Worm (Caenorhabditis elegans) whole organism, L1 larva: Measurements from ENCODE around the gene F13H8.12.

Experiments
- Y116A8C.19 ChIP-seq: sonication (generic microtip); optimal IDR thresholded peaks from 2 replicates; lab custom pipeline; 2016; ENCODE audit warnings: missing compliant biosample characterization, missing genetic modification characterization, borderline replicate concordance
- alr-1 ChIP-seq: fragments of 200-800 bp; sonication (Bioruptor generic); optimal IDR thresholded peaks from 2 replicates; lab custom pipeline; 2018; ENCODE audit warnings: borderline replicate concordance, mild to moderate bottlenecking, missing genetic modification characterization, missing compliant biosample characterization
- blmp-1 ChIP-seq: fragments of 150-350 bp; optimal IDR thresholded peaks from 2 replicates; lab custom pipeline; 2014; ENCODE audit warnings: missing biosample characterization, missing genetic modification characterization
- ceh-88 ChIP-seq: fragments of 200-800 bp; sonication (Bioruptor generic); IDR thresholded peaks from 2 replicates; pipeline ENCODE4 v1.3.6; 2022; ENCODE audit warnings: missing genetic modification characterization, missing compliant biosample characterization
- dpl-1 ChIP-seq, 3 experiments: fragments of 150-350 bp in 2 of 3; sonication (generic microtip) in 1 of 3; optimal IDR thresholded peaks; 2 replicates each; lab custom pipeline; 2014 to 2017; ENCODE audit warnings: missing biosample characterization in 3 of 3, missing genetic modification characterization in 3 of 3, missing genetic modification reagents in 3 of 3
- efl-1 ChIP-seq, 4 experiments: fragments of 150-350 bp; optimal IDR thresholded peaks in 3 of 4; peaks in 1 of 4; 1 replicate in 1 of 4; 2 replicates in 3 of 4; lab custom pipeline; 2014; ENCODE audit warnings: missing biosample characterization in 2 of 4, missing genetic modification characterization in 2 of 4, missing genetic modification reagents in 2 of 4
- efl-3 ChIP-seq: fragments of 200-800 bp; sonication (Bioruptor generic); optimal IDR thresholded peaks from 2 replicates; lab custom pipeline; 2018; ENCODE audit warnings: mild to moderate bottlenecking, missing genetic modification characterization, missing compliant biosample characterization
- elt-3 ChIP-seq, 6 experiments: fragments of 150-350 bp in 1 of 6; sonication (generic microtip); optimal IDR thresholded peaks; 2 replicates each; lab custom pipeline; 2017 to 2018; ENCODE audit warnings: missing biosample characterization in 6 of 6, missing genetic modification characterization in 6 of 6, inconsistent platforms in 1 of 6
- ets-5 ChIP-seq: fragments of 200-800 bp; sonication (Bioruptor generic); IDR thresholded peaks from 2 replicates; pipeline ENCODE4 v1.3.6; 2022; ENCODE audit warnings: missing genetic modification characterization, missing compliant biosample characterization
- fkh-10 ChIP-seq: sonication (generic microtip); optimal IDR thresholded peaks from 2 replicates; lab custom pipeline; 2017; ENCODE audit warnings: missing biosample characterization, missing genetic modification reagents, missing genetic modification characterization
- fkh-4 ChIP-seq: sonication (generic microtip); optimal IDR thresholded peaks from 2 replicates; lab custom pipeline; 2016; ENCODE audit warnings: missing compliant biosample characterization, missing genetic modification characterization, borderline replicate concordance
- grh-1 ChIP-seq: fragments of 200-800 bp; sonication (Bioruptor generic); IDR thresholded peaks from 2 replicates; pipeline ENCODE4 v1.3.6; 2022; ENCODE audit warnings: missing genetic modification reagents, missing genetic modification characterization, missing compliant biosample characterization
- hlh-17 ChIP-seq: fragments of 200-800 bp; sonication (Bioruptor generic); optimal IDR thresholded peaks from 2 replicates; lab custom pipeline; 2018; ENCODE audit warnings: missing genetic modification characterization, mild to moderate bottlenecking, missing compliant biosample characterization, moderate library complexity, borderline replicate concordance
- hlh-4 ChIP-seq: sonication (generic microtip); optimal IDR thresholded peaks from 2 replicates; lab custom pipeline; 2016; ENCODE audit warnings: mild to moderate bottlenecking, missing genetic modification characterization, missing compliant biosample characterization
- hpl-2 ChIP-seq: fragments of 150-350 bp; optimal IDR thresholded peaks from 2 replicates; lab custom pipeline; 2014; ENCODE audit warnings: missing biosample characterization, missing genetic modification reagents, missing genetic modification characterization
- jun-1 ChIP-seq: fragments of 150-350 bp; optimal IDR thresholded peaks from 2 replicates; lab custom pipeline; 2014; ENCODE audit warnings: missing biosample characterization, missing genetic modification reagents, missing genetic modification characterization
- lin-14 ChIP-seq: fragments of 200-800 bp; sonication (Bioruptor generic); optimal IDR thresholded peaks from 2 replicates; lab custom pipeline; 2018; ENCODE audit warnings: mild to moderate bottlenecking, missing genetic modification characterization, moderate library complexity, missing compliant biosample characterization
- lin-35 ChIP-seq, 2 experiments: fragments of 150-350 bp; optimal IDR thresholded peaks; 2 replicates each; lab custom pipeline; 2014; ENCODE audit warnings: missing biosample characterization in 2 of 2, missing genetic modification characterization in 2 of 2, missing genetic modification reagents in 2 of 2
- lin-39 ChIP-seq: fragments of 150-350 bp; optimal IDR thresholded peaks from 2 replicates; lab custom pipeline; 2014; ENCODE audit warnings: missing biosample characterization, missing genetic modification reagents, missing genetic modification characterization
- lir-3 ChIP-seq: sonication (generic microtip); optimal IDR thresholded peaks from 2 replicates; lab custom pipeline; 2016; ENCODE audit warnings: mild to moderate bottlenecking, missing genetic modification characterization, moderate library complexity, missing compliant biosample characterization; ENCODE audit not compliant: poor library complexity
- lsy-2 ChIP-seq, 2 experiments: fragments of 150-350 bp; optimal IDR thresholded peaks; 2 replicates each; lab custom pipeline; 2014; ENCODE audit warnings: missing biosample characterization in 2 of 2, missing genetic modification characterization in 2 of 2
- mab-9 ChIP-seq: fragments of 200-800 bp; sonication (Bioruptor generic); IDR thresholded peaks from 2 replicates; pipeline ENCODE4 v1.3.6; 2022; ENCODE audit warnings: missing genetic modification reagents, missing genetic modification characterization, missing compliant biosample characterization
- mef-2 ChIP-seq: fragments of 150-350 bp; optimal IDR thresholded peaks from 2 replicates; lab custom pipeline; 2014; ENCODE audit warnings: missing biosample characterization, missing genetic modification characterization
- mep-1 ChIP-seq: fragments of 150-350 bp; optimal IDR thresholded peaks from 2 replicates; lab custom pipeline; 2014; ENCODE audit warnings: missing biosample characterization, missing genetic modification characterization
- nhr-11 ChIP-seq: fragments of 150-350 bp; optimal IDR thresholded peaks from 2 replicates; lab custom pipeline; 2014; ENCODE audit warnings: missing biosample characterization, missing genetic modification characterization
- nhr-237 ChIP-seq: fragments of 150-350 bp; optimal IDR thresholded peaks from 2 replicates; lab custom pipeline; 2014; ENCODE audit warnings: missing biosample characterization, missing genetic modification characterization
- nhr-28 ChIP-seq: fragments of 150-350 bp; optimal IDR thresholded peaks from 2 replicates; lab custom pipeline; 2014; ENCODE audit warnings: missing biosample characterization, missing genetic modification characterization
- nhr-47 ChIP-seq: sonication (generic microtip); optimal IDR thresholded peaks from 2 replicates; lab custom pipeline; 2016; ENCODE audit warnings: mild to moderate bottlenecking, missing genetic modification characterization, moderate library complexity, missing compliant biosample characterization
- nhr-71 ChIP-seq: sonication (generic microtip); optimal IDR thresholded peaks from 2 replicates; lab custom pipeline; 2016; ENCODE audit warnings: mild to moderate bottlenecking, missing genetic modification characterization, moderate library complexity, missing compliant biosample characterization
- nhr-84 ChIP-seq: sonication (generic microtip); optimal IDR thresholded peaks from 2 replicates; lab custom pipeline; 2017; ENCODE audit warnings: missing biosample characterization, missing genetic modification characterization
- nhr-85 ChIP-seq: sonication (generic microtip); peaks from one replicate; lab custom pipeline; 2016; ENCODE audit warnings: missing genetic modification characterization, inconsistent platforms, missing compliant biosample characterization
- nhr-90 ChIP-seq: sonication (generic microtip); optimal IDR thresholded peaks from 2 replicates; lab custom pipeline; 2016; ENCODE audit warnings: mild to moderate bottlenecking, missing genetic modification characterization, missing compliant biosample characterization; ENCODE audit not compliant: poor library complexity
- pqm-1 ChIP-seq: sonication (generic microtip); optimal IDR thresholded peaks from 3 replicates; lab custom pipeline; 2017; ENCODE audit warnings: missing biosample characterization, missing genetic modification characterization
- skn-1 ChIP-seq: fragments of 150-350 bp; optimal IDR thresholded peaks from 2 replicates; lab custom pipeline; 2014; ENCODE audit warnings: missing biosample characterization, missing genetic modification characterization
- snpc-4 ChIP-seq: fragments of 150-350 bp; optimal IDR thresholded peaks from 2 replicates; lab custom pipeline; 2014; ENCODE audit warnings: missing biosample characterization, missing genetic modification characterization
- snu-23 ChIP-seq: sonication (generic microtip); optimal IDR thresholded peaks from 2 replicates; lab custom pipeline; 2016; ENCODE audit warnings: missing genetic modification characterization, missing compliant biosample characterization
- sox-4 ChIP-seq: sonication (generic microtip); optimal IDR thresholded peaks from 2 replicates; lab custom pipeline; 2016; ENCODE audit warnings: missing genetic modification characterization, missing compliant biosample characterization
- sptf-1 ChIP-seq: fragments of 150-350 bp; optimal IDR thresholded peaks from 2 replicates; lab custom pipeline; 2014; ENCODE audit warnings: missing biosample characterization, missing genetic modification characterization
- sup-37 ChIP-seq: fragments of 200-800 bp; sonication (Bioruptor generic); optimal IDR thresholded peaks from 2 replicates; lab custom pipeline; 2018; ENCODE audit warnings: mild to moderate bottlenecking, missing genetic modification characterization, missing compliant biosample characterization
- tbx-2 ChIP-seq: sonication (generic microtip); optimal IDR thresholded peaks from 2 replicates; lab custom pipeline; 2016; ENCODE audit warnings: missing genetic modification characterization, missing compliant biosample characterization
- tlp-1 ChIP-seq: fragments of 150-350 bp; optimal IDR thresholded peaks from 2 replicates; lab custom pipeline; 2014; ENCODE audit warnings: missing biosample characterization, missing genetic modification characterization
- unc-130 ChIP-seq: fragments of 150-350 bp; optimal IDR thresholded peaks from 2 replicates; lab custom pipeline; 2017; ENCODE audit warnings: missing biosample characterization, missing genetic modification characterization, inconsistent platforms
- unc-30 ChIP-seq: sonication (generic microtip); optimal IDR thresholded peaks from 2 replicates; lab custom pipeline; 2017; ENCODE audit warnings: missing biosample characterization, missing genetic modification characterization
- unc-86 ChIP-seq: sonication (generic microtip); optimal IDR thresholded peaks from 2 replicates; lab custom pipeline; 2016; ENCODE audit warnings: missing genetic modification characterization, missing compliant biosample characterization
- vab-15 ChIP-seq: sonication (generic microtip); optimal IDR thresholded peaks from 2 replicates; lab custom pipeline; 2017; ENCODE audit warnings: missing genotype, mild to moderate bottlenecking, missing genetic modification characterization, missing compliant biosample characterization
- xbp-1 ChIP-seq: sonication (generic microtip); optimal IDR thresholded peaks from 2 replicates; lab custom pipeline; 2016; ENCODE audit warnings: missing genetic modification characterization, missing compliant biosample characterization
- zag-1 ChIP-seq: fragments of 150-350 bp; optimal IDR thresholded peaks from 2 replicates; lab custom pipeline; 2014; ENCODE audit warnings: missing biosample characterization, missing genetic modification characterization
- ztf-11 ChIP-seq, 2 experiments: sonication (generic microtip); optimal IDR thresholded peaks; 2 replicates each; lab custom pipeline; 2016 to 2017; ENCODE audit warnings: missing genetic modification characterization in 2 of 2, missing biosample characterization in 1 of 2, missing compliant biosample characterization in 1 of 2

F13H8.12 gene

ce11 chrII:6250782-6251461 lies 11.4 kb upstream of the F13H8.12 start, which contains the start of gene phb-2 (continued):
- TF ChIP-seq Y116A8C.19 (tag; lab: Kevin White, UChicago), result no peak
- no peak for TF ChIP-seq sup-37 (GFP tag; lab: Kevin White, UChicago)
- TF ChIP-seq hpl-2 (GFP tag; lab: Kevin White, UChicago), result peak; percentile 7
- TF ChIP-seq zag-1 (tag; lab: Kevin White, UChicago), result no peak
- TF ChIP-seq dpl-1 (GFP tag; optimal IDR thresholded peaks at IDR 0.05; lab: Kevin White, UChicago), result peak; percentile 97 to 98 (median 97)
- no peak for TF ChIP-seq alr-1 (tag; lab: Kevin White, UChicago)
- TF ChIP-seq nhr-237, result no peak
- TF ChIP-seq grh-1 (GFP tag; lab: Robert Waterston, UW), result peak; percentile 59
- peak; percentile 11; the same call in 1 of the 2 replicates for TF ChIP-seq mab-9 (GFP tag; lab: Robert Waterston, UW)
- TF ChIP-seq efl-1 (optimal IDR thresholded peaks at IDR 0.05; lab: Kevin White, UChicago), result peak; percentile 92 to 99
- TF ChIP-seq efl-1 (GFP tag; optimal IDR thresholded peaks at IDR 0.05 in 1 of 2; lab: Kevin White, UChicago), result peak; percentile 98 to 100
- TF ChIP-seq tbx-2 (tag; lab: Kevin White, UChicago), result peak; percentile 80
- peak; percentile 16 for TF ChIP-seq vab-15 (tag; lab: Kevin White, UChicago)
- TF ChIP-seq mep-1 (tag; lab: Kevin White, UChicago), result peak; percentile 84
- no peak for TF ChIP-seq hlh-17
- TF ChIP-seq unc-86, result peak; percentile 63
- TF ChIP-seq nhr-28 (tag; lab: Kevin White, UChicago), result no peak
- TF ChIP-seq unc-130 (tag; lab: Kevin White, UChicago), result peak; percentile 82
- TF ChIP-seq xbp-1 (tag; lab: Kevin White, UChicago), result peak; percentile 74
- peak; percentile 3 for TF ChIP-seq sox-4 (tag; lab: Kevin White, UChicago)
- TF ChIP-seq nhr-47 (tag; lab: Kevin White, UChicago), result peak; percentile 82
- peak; percentile 87 for TF ChIP-seq skn-1 (tag; lab: Kevin White, UChicago)
- peak; percentile 91 for TF ChIP-seq nhr-85 (tag; lab: Kevin White, UChicago)
- TF ChIP-seq blmp-1 (tag; lab: Kevin White, UChicago), result peak; percentile 73
- TF ChIP-seq lin-39 (tag; lab: Kevin White, UChicago), result no peak
- TF ChIP-seq unc-30 (tag; lab: Kevin White, UChicago), result no peak
- 0 out of 2 replicates have a peak, but pooled peaks have one; percentile 46 for TF ChIP-seq ceh-88 (GFP tag; lab: Robert Waterston, UW)
- no peak for TF ChIP-seq tlp-1 (tag; lab: Kevin White, UChicago)
- TF ChIP-seq nhr-71 (tag; lab: Kevin White, UChicago), result peak; percentile 88
- TF ChIP-seq nhr-11 (tag; lab: Kevin White, UChicago), result peak; percentile 46
- peak; percentile 73 for TF ChIP-seq nhr-90
- TF ChIP-seq sptf-1 (tag; lab: Kevin White, UChicago), result no peak
- peak; percentile 68 for TF ChIP-seq jun-1 (tag; lab: Kevin White, UChicago)
- TF ChIP-seq snpc-4 (tag; lab: Kevin White, UChicago), result peak; percentile 54
- no peak for TF ChIP-seq efl-3 (GFP tag; lab: Kevin White, UChicago)
- peak in 2 of 6 experiments; percentile 59 to 73 for TF ChIP-seq elt-3 (tag; optimal IDR thresholded peaks at IDR 0.05; lab: Kevin White, UChicago)
- TF ChIP-seq lin-35 (GFP tag; optimal IDR thresholded peaks at IDR 0.05; lab: Kevin White, UChicago), result peak; percentile 98 to 100
- peak; percentile 7 for TF ChIP-seq fkh-10 (GFP tag; lab: Kevin White, UChicago)
- no peak for TF ChIP-seq pqm-1 (tag; lab: Kevin White, UChicago)
- TF ChIP-seq ztf-11 (tag; optimal IDR thresholded peaks at IDR 0.05; lab: Kevin White, UChicago), result no peak
- peak; percentile 67 for TF ChIP-seq lir-3 (tag; lab: Kevin White, UChicago)
- peak; percentile 87 for TF ChIP-seq snu-23 (GFP tag; lab: Kevin White, UChicago)
- TF ChIP-seq nhr-84 (tag; lab: Kevin White, UChicago), result no peak
- TF ChIP-seq fkh-4, result no peak
- no peak for TF ChIP-seq mef-2 (tag; lab: Kevin White, UChicago)
- TF ChIP-seq lin-14 (GFP tag; lab: Kevin White, UChicago), result peak; percentile 73
- peak; percentile 86 to 94 for TF ChIP-seq lsy-2 (tag; optimal IDR thresholded peaks at IDR 0.05; lab: Kevin White, UChicago)
- TF ChIP-seq hlh-4, result no peak
- TF ChIP-seq ets-5, result no peak
